Worm (Caenorhabditis elegans): ENCODE results near the gene Y73C8B.9.

Y73C8B.9 gene

ce11 chrV:3193091-3193608, at the start of gene Y73C8B.9, which contains the start of gene Y73C8B.3:
Gene Y73C8B.9, plus strand, starts transcription at chrV:3193558.
Gene Y73C8B.3, minus strand, starts transcription at chrV:3193237.
- TF ChIP-seq lsy-2 (tag; optimal IDR thresholded peaks at IDR 0.05) (no peak), nhr-28 (tag; optimal IDR thresholded peaks at IDR 0.05) (peak; percentile 4), elt-3 (tag; optimal IDR thresholded peaks at IDR 0.05) (peak; percentile 46), nhr-2 (tag; optimal IDR thresholded peaks at IDR 0.05) (no peak), ztf-11 (tag; optimal IDR thresholded peaks at IDR 0.05) (no peak), sptf-1 (tag; optimal IDR thresholded peaks at IDR 0.05) (no peak), elt-1 (tag; optimal IDR thresholded peaks at IDR 0.05; ENCODE audit: borderline replicate concordance, insufficient read depth) (no peak), M03D4.4 (tag; optimal IDR thresholded peaks at IDR 0.05) (no peak), nhr-76 (tag; optimal IDR thresholded peaks at IDR 0.05) (no peak), ceh-43 (GFP tag; optimal IDR thresholded peaks at IDR 0.05) (no peak), tbx-8 (GFP tag; optimal IDR thresholded peaks at IDR 0.05) (no peak), mab-5 (tag; optimal IDR thresholded peaks at IDR 0.05) (no peak), ceh-83 (GFP tag; optimal IDR thresholded peaks at IDR 0.05) (no peak), unc-62 (GFP tag; optimal IDR thresholded peaks at IDR 0.05) (no peak), drap-1 (GFP tag; optimal IDR thresholded peaks at IDR 0.05) (no peak), lin-32 (GFP tag; optimal IDR thresholded peaks at IDR 0.05) (no peak)

DNA sequence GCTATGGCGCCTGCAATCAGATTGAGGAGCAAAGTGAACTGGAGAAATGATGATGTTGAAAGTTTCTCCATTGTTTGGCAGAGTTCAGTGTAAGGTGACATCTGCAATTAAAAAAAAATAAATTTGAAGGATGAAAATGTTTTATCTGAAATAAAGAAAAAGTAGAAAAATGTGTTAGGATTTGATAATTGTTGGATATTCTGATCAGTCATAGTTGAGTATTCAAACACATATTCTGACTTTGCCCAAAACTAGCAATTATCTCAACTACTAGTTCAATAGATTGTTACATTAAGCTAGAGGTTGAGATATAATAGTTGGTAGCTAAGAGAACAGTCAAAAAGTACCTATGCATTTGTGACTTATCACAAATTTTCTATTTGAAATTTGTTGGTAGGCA, 48.9 kb upstream of the Y73C8B.9 start, which contains the start of gene srab-10:
Gene srab-10, minus strand, starts transcription at position 101 of the 400 bp plus-strand sequence.
- no peak for TF ChIP-seq tbx-8 (GFP tag; optimal IDR thresholded peaks at IDR 0.05)
- TF ChIP-seq ceh-39 (tag; optimal IDR thresholded peaks at IDR 0.05) = no peak
- TF ChIP-seq sptf-1 (tag; optimal IDR thresholded peaks at IDR 0.05) = no peak
- TF ChIP-seq nhr-237 (tag; optimal IDR thresholded peaks at IDR 0.05) = no peak
- TF ChIP-seq zip-8 (tag; optimal IDR thresholded peaks at IDR 0.05) = no peak
- no peak for TF ChIP-seq hlh-1 (tag; optimal IDR thresholded peaks at IDR 0.05)
- TF ChIP-seq nhr-2 (tag; optimal IDR thresholded peaks at IDR 0.05) = no peak
- TF ChIP-seq ztf-11 (tag; optimal IDR thresholded peaks at IDR 0.05) = no peak
- TF ChIP-seq sem-2 (GFP tag; optimal IDR thresholded peaks at IDR 0.05) = no peak

DNA sequence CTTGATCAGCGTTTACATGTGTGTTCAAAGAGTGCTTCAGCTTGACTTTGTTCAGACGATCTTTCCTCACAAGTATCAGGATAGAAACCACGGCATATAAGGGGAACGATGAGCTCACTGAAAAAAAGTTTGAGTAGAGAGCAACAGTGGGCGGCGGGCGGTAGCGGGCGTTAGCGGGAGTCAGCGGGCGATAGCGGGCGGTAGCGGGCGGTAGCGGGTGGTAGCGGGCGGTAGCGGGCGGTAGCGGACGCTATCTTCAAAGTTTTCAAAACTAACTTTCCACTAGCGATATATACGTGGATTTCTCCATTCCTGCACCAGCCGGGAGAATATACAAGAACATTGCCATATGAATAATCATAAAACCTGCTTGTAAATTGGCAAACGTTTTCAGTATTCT, 48.1 kb upstream of the Y73C8B.9 start:
- TF ChIP-seq nhr-2 (tag; optimal IDR thresholded peaks at IDR 0.05) (no peak), ceh-43 (GFP tag; optimal IDR thresholded peaks at IDR 0.05) (no peak), unc-120 (tag; optimal IDR thresholded peaks at IDR 0.05; ENCODE audit: poor library complexity, severe bottlenecking) (no peak), nhr-28 (tag; optimal IDR thresholded peaks at IDR 0.05) (no peak), sptf-1 (tag; optimal IDR thresholded peaks at IDR 0.05) (no peak), blmp-1 (tag; optimal IDR thresholded peaks at IDR 0.05) (no peak), tbx-8 (GFP tag; optimal IDR thresholded peaks at IDR 0.05) (no peak), nhr-76 (tag; optimal IDR thresholded peaks at IDR 0.05) (no peak), mab-5 (tag; optimal IDR thresholded peaks at IDR 0.05) (no peak), pha-4 (tag; optimal IDR thresholded peaks at IDR 0.05) (no peak), ceh-83 (GFP tag; optimal IDR thresholded peaks at IDR 0.05) (no peak), ces-1 (GFP tag; optimal IDR thresholded peaks at IDR 0.05) (no peak), M03D4.4 (tag; optimal IDR thresholded peaks at IDR 0.05) (no peak), nhr-237 (tag; optimal IDR thresholded peaks at IDR 0.05) (no peak), lin-13 (tag; optimal IDR thresholded peaks at IDR 0.05) (no peak), elt-1 (tag; optimal IDR thresholded peaks at IDR 0.05; ENCODE audit: borderline replicate concordance, insufficient read depth) (no peak), lsy-2 (tag; optimal IDR thresholded peaks at IDR 0.05) (no peak), zip-8 (tag; optimal IDR thresholded peaks at IDR 0.05) (no peak), hlh-1 (tag; optimal IDR thresholded peaks at IDR 0.05) (no peak)

DNA sequence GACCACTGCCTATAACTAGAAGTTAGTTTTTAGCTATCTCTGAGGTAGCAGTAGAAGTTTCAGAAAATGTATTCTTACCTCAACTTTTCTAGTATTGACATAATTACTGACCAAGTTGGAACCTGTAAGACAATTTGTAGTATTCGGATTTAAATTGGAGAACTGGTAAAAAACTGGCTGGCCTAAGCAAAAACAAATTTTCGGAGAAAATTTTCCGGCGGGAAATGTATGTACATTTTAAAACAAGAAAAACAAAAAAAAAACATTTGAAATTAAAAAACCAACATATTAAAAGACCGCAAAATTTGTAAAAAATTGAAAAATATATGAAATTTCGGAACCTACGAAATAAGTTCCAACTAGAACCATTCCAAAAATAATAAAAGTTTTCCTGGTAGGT, 46.4 kb upstream of the Y73C8B.9 start, which contains the start of gene srab-11:
Gene srab-11, minus strand, starts transcription at position 101 of the 400 bp plus-strand sequence.
- no peak for TF ChIP-seq mab-5 (tag; optimal IDR thresholded peaks at IDR 0.05)
- no peak for TF ChIP-seq zip-8 (tag; optimal IDR thresholded peaks at IDR 0.05)
- no peak for TF ChIP-seq nhr-76 (tag; optimal IDR thresholded peaks at IDR 0.05)
- TF ChIP-seq hlh-1 (tag; optimal IDR thresholded peaks at IDR 0.05) = no peak
- TF ChIP-seq nhr-12 (tag; optimal IDR thresholded peaks at IDR 0.05) = no peak

ce11 chrV:3149910-3150428, 43.4 kb upstream of the Y73C8B.9 start:
- no peak for TF ChIP-seq nhr-28 (tag; optimal IDR thresholded peaks at IDR 0.05)
- TF ChIP-seq lsy-2 (tag; optimal IDR thresholded peaks at IDR 0.05) = no peak
- TF ChIP-seq ham-2 (GFP tag; optimal IDR thresholded peaks at IDR 0.05) = no peak
- TF ChIP-seq flh-1 (GFP tag; optimal IDR thresholded peaks at IDR 0.05) = no peak
- no peak for TF ChIP-seq nhr-2 (tag; optimal IDR thresholded peaks at IDR 0.05)
- TF ChIP-seq tbx-8 (GFP tag; optimal IDR thresholded peaks at IDR 0.05) = no peak
- no peak for TF ChIP-seq mab-5 (tag; optimal IDR thresholded peaks at IDR 0.05)
- no peak for TF ChIP-seq bed-3 (GFP tag; optimal IDR thresholded peaks at IDR 0.05)
- no peak for TF ChIP-seq nhr-237 (tag; optimal IDR thresholded peaks at IDR 0.05)
- no peak for TF ChIP-seq ceh-39 (tag; optimal IDR thresholded peaks at IDR 0.05)
- TF ChIP-seq nhr-12 (tag; optimal IDR thresholded peaks at IDR 0.05) = no peak
- TF ChIP-seq nhr-76 (tag; optimal IDR thresholded peaks at IDR 0.05) = no peak
- TF ChIP-seq drap-1 (GFP tag; optimal IDR thresholded peaks at IDR 0.05) = no peak
- TF ChIP-seq M03D4.4 (tag; optimal IDR thresholded peaks at IDR 0.05) = no peak
- no peak for TF ChIP-seq unc-120 (tag; optimal IDR thresholded peaks at IDR 0.05; ENCODE audit: poor library complexity, severe bottlenecking)
- TF ChIP-seq mep-1 (tag; optimal IDR thresholded peaks at IDR 0.05) = no peak
